Worm (Caenorhabditis elegans) whole organism, L2 larva: ENCODE measurements around the gene F23H12.3.

Experiments
- ZK546.5 ChIP-seq: sonication (generic microtip); optimal IDR thresholded peaks from 2 replicates; lab custom pipeline; 2017; ENCODE audit warnings: missing biosample characterization, missing genetic modification characterization
- ceh-82 ChIP-seq: fragments of 150-350 bp; optimal IDR thresholded peaks from 2 replicates; lab custom pipeline; 2014; ENCODE audit warnings: missing biosample characterization, missing genetic modification characterization
- egl-27 ChIP-seq: sonication (generic microtip); optimal IDR thresholded peaks from 3 replicates; lab custom pipeline; 2017; ENCODE audit warnings: missing biosample characterization, missing genetic modification reagents, missing genetic modification characterization
- elt-3 ChIP-seq: sonication (generic microtip); optimal IDR thresholded peaks from 2 replicates; lab custom pipeline; 2017; ENCODE audit warnings: missing biosample characterization, missing genetic modification characterization
- lin-39 ChIP-seq: fragments of 150-350 bp; optimal IDR thresholded peaks from 2 replicates; lab custom pipeline; 2014; ENCODE audit warnings: missing biosample characterization, missing genetic modification reagents, missing genetic modification characterization
- mdl-1 ChIP-seq, 2 experiments: fragments of 150-350 bp in 1 of 2; sonication (generic microtip) in 1 of 2; optimal IDR thresholded peaks; 2 replicates each; lab custom pipeline; 2017; ENCODE audit warnings: missing biosample characterization in 2 of 2, missing genetic modification characterization in 2 of 2
- nhr-11 ChIP-seq: fragments of 150-350 bp; optimal IDR thresholded peaks from 2 replicates; lab custom pipeline; 2014; ENCODE audit warnings: missing biosample characterization, missing genetic modification characterization
- nhr-237 ChIP-seq: fragments of 150-350 bp; optimal IDR thresholded peaks from 2 replicates; lab custom pipeline; 2014; ENCODE audit warnings: missing biosample characterization, missing genetic modification characterization
- nhr-25 ChIP-seq: fragments of 150-350 bp; sonication (generic microtip); optimal IDR thresholded peaks from 3 replicates; lab custom pipeline; 2014; ENCODE audit warnings: missing biosample characterization, missing genetic modification characterization
- snpc-4 ChIP-seq: fragments of 150-350 bp; optimal IDR thresholded peaks from 2 replicates; lab custom pipeline; 2014; ENCODE audit warnings: missing biosample characterization, missing genetic modification characterization
- unc-55 ChIP-seq: fragments of 150-350 bp; sonication (generic microtip); optimal IDR thresholded peaks from 3 replicates; lab custom pipeline; 2014; ENCODE audit warnings: missing biosample characterization, missing genetic modification reagents, missing genetic modification characterization
- unc-62 ChIP-seq: fragments of 150-350 bp; optimal IDR thresholded peaks from 2 replicates; lab custom pipeline; 2014; ENCODE audit warnings: missing biosample characterization, missing genetic modification reagents, missing genetic modification characterization
- zag-1 ChIP-seq: fragments of 150-350 bp; optimal IDR thresholded peaks from 2 replicates; lab custom pipeline; 2014; ENCODE audit warnings: missing biosample characterization, missing genetic modification characterization
- ztf-4 ChIP-seq: fragments of 150-350 bp; optimal IDR thresholded peaks from 2 replicates; lab custom pipeline; 2014; ENCODE audit warnings: missing biosample characterization, missing genetic modification characterization

- no peak for TF ChIP-seq ZK546.5 (tag; lab: Kevin White, UChicago)
- no peak for TF ChIP-seq mdl-1 (tag; optimal IDR thresholded peaks at IDR 0.05; lab: Kevin White, UChicago)
- no peak for TF ChIP-seq nhr-11 (tag; lab: Kevin White, UChicago)
- TF ChIP-seq unc-62 (GFP tag; lab: Kevin White, UChicago), result no peak
- TF ChIP-seq snpc-4 (tag; lab: Kevin White, UChicago), result no peak
- no peak for TF ChIP-seq ztf-4 (tag; lab: Kevin White, UChicago)
- no peak for TF ChIP-seq elt-3 (tag; lab: Kevin White, UChicago)
- peak; percentile 6 for TF ChIP-seq unc-55 (GFP tag; lab: Kevin White, UChicago)
- no peak for TF ChIP-seq egl-27 (tag; lab: Kevin White, UChicago)
- no peak for TF ChIP-seq ceh-82 (tag; lab: Kevin White, UChicago)
- no peak for TF ChIP-seq zag-1 (tag; lab: Kevin White, UChicago)
- no peak for TF ChIP-seq nhr-25
- TF ChIP-seq nhr-237 (tag; lab: Kevin White, UChicago), result no peak
- no peak for TF ChIP-seq lin-39 (tag; lab: Kevin White, UChicago)
These were observed 18.3 kb upstream of the F23H12.3 start for ce11 chrV:12326638-12327037.
